Fruit fly (Drosophila melanogaster) whole organism, pupa: ENCODE measurements around the gene Ir64a.

Experiments
- CG10348 ChIP-seq: fragments of 200-800 bp; sonication (Bioruptor generic); IDR thresholded peaks from 2 replicates; pipeline ENCODE4 v1.3.6; 2022; ENCODE audit warnings: missing biosample characterization, missing genetic modification characterization
- CG13204 ChIP-seq: fragments of 200-800 bp; sonication (Bioruptor generic); optimal IDR thresholded peaks from 2 replicates; lab custom pipeline; 2018; ENCODE audit warnings: missing biosample characterization, mild to moderate bottlenecking, missing genetic modification characterization, moderate library complexity
- CG14655 ChIP-seq: fragments of 200-800 bp; sonication (Bioruptor generic); optimal IDR thresholded peaks from 3 replicates; lab custom pipeline; 2017; ENCODE audit warnings: mild to moderate bottlenecking, missing biosample characterization, missing genetic modification reagents, missing genetic modification characterization
- CG15710 ChIP-seq: fragments of 200-800 bp; sonication (Bioruptor generic); optimal IDR thresholded peaks from 2 replicates; lab custom pipeline; 2018; ENCODE audit warnings: missing biosample characterization, mild to moderate bottlenecking, missing genetic modification characterization, moderate library complexity
- CG17806 ChIP-seq: fragments of 200-800 bp; sonication (Bioruptor generic); optimal IDR thresholded peaks from 2 replicates; lab custom pipeline; 2018; ENCODE audit warnings: missing biosample characterization, mild to moderate bottlenecking, missing genetic modification characterization, moderate library complexity
- CG34367 ChIP-seq: fragments of 200-800 bp; sonication (Bioruptor generic); optimal IDR thresholded peaks from 2 replicates; lab custom pipeline; 2018; ENCODE audit warnings: missing biosample characterization, mild to moderate bottlenecking, missing genetic modification characterization
- CG8301 ChIP-seq: fragments of 200-800 bp; sonication (Bioruptor generic); optimal IDR thresholded peaks from 2 replicates; lab custom pipeline; 2018; ENCODE audit warnings: missing biosample characterization, mild to moderate bottlenecking, missing genetic modification characterization
- CG9948 ChIP-seq: fragments of 200-800 bp; sonication (Bioruptor generic); optimal IDR thresholded peaks from 2 replicates; lab custom pipeline; 2018; ENCODE audit warnings: missing biosample characterization, mild to moderate bottlenecking, missing genetic modification characterization, moderate library complexity
- EcR ChIP-seq: fragments of 200-800 bp; sonication (Bioruptor generic); optimal IDR thresholded peaks from 3 replicates; lab custom pipeline; 2019; ENCODE audit warnings: missing biosample characterization, missing genetic modification characterization, mild to moderate bottlenecking, moderate library complexity, missing genetic modification reagents
- Ets98B ChIP-seq: fragments of 200-800 bp; sonication (Bioruptor generic); IDR thresholded peaks from 2 replicates; pipeline ENCODE4 v1.3.6; 2022; ENCODE audit warnings: missing biosample characterization, missing genetic modification characterization
- Pif1B ChIP-seq: fragments of 200-800 bp; sonication (Bioruptor generic); optimal IDR thresholded peaks from 3 replicates; lab custom pipeline; 2016; ENCODE audit warnings: missing biosample characterization, missing genetic modification characterization
- fd96Ca ChIP-seq: fragments of 200-800 bp; sonication (Bioruptor generic); IDR thresholded peaks from 3 replicates; pipeline ENCODE4 v1.3.6; 2022; ENCODE audit warnings: missing biosample characterization, missing genetic modification characterization

The Ir64a gene

dm6 chr3L:5341770-5342318 is 40.8 kb downstream of the Ir64a start:
- no peak for TF ChIP-seq CG8301 (tag; lab: Kevin White, UChicago)
- no peak for TF ChIP-seq CG17806
- TF ChIP-seq fd96Ca = no peak
- no peak for TF ChIP-seq CG9948 (tag; lab: Kevin White, UChicago)
- TF ChIP-seq CG10348 (GFP tag; lab: Robert Waterston, UW) = no peak
- TF ChIP-seq Pif1B (GFP tag; lab: Kevin White, UChicago) = no peak
- no peak for TF ChIP-seq CG34367 (tag; lab: Kevin White, UChicago)

DNA sequence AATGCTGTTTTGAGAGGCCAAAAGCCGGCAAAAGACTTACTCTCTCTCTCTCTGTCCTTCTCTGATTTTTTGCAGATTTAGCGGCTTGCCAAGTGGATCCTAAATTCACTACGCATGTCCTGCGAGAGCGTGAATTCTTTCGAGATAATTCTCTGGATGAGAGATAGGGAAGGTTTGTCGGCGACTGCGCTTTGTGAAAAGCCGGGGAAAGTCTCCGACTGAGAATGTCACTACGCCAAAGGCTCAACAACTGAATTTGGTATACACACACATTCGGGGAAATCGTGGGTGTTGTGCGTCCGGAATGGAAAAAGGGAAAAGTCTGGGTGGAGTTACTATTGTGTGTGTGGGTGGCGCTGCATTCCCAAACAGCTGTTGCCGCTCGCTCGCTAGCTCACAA is 53.2 kb downstream of the Ir64a start:
- no peak for TF ChIP-seq CG15710 (tag; lab: Kevin White, UChicago)
- no peak for TF ChIP-seq CG14655 (GFP tag; lab: Kevin White, UChicago)
- no peak for TF ChIP-seq CG8301 (tag; lab: Kevin White, UChicago)
- no peak for TF ChIP-seq Ets98B (GFP tag; lab: Robert Waterston, UW)
- TF ChIP-seq EcR (GFP tag; lab: Kevin White, UChicago) = no peak
- no peak for TF ChIP-seq CG9948 (tag; lab: Kevin White, UChicago)
- TF ChIP-seq CG13204 = no peak
